Worm (Caenorhabditis elegans): ENCODE measurements around the gene F26D2.15.

The F26D2.15 gene

DNA sequence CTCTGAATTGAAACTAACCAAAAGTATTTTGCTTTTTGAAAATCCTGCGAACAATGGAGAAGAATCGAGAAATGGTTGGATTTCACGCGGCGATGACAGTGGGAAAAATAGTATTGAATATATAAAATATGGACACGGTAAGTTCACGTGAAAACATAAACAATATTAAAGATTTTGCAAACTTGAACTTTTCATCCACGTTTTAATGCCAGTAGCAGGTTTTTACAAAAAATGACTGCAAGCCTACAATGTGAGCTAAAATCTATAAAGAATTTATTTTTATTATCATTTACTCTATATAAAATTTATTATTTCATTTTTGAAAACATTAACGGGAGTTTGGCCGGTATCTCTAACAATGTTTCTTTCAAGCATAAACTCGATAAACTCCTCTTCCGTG lies 8.1 kb upstream of the F26D2.15 start, which contains the start of gene F26D2.10:
Gene F26D2.10 (minus strand): TSS at position 101 of the 400 bp plus-strand sequence.
- TF ChIP-seq unc-62 (GFP tag; optimal IDR thresholded peaks at IDR 0.05) (no peak), nhr-76 (tag; optimal IDR thresholded peaks at IDR 0.05) (no peak), mls-2 (tag; optimal IDR thresholded peaks at IDR 0.05) (no peak), cnd-1 (tag; optimal IDR thresholded peaks at IDR 0.05) (no peak), M03D4.4 (tag; optimal IDR thresholded peaks at IDR 0.05) (no peak), ham-2 (GFP tag; optimal IDR thresholded peaks at IDR 0.05) (no peak)

ce11 chrV:16429940-16430339 lies 7.7 kb upstream of the F26D2.15 start, which contains the start of gene str-73:
Gene str-73 (plus strand): TSS chrV:16430240.
- TF ChIP-seq nhr-28 (tag; optimal IDR thresholded peaks at IDR 0.05) = no peak
- no peak for TF ChIP-seq unc-62 (GFP tag; optimal IDR thresholded peaks at IDR 0.05)

ce11 chrV:16433471-16433870 lies 4.2 kb upstream of the F26D2.15 start, which contains the start of gene clec-234:
Gene clec-234 (minus strand): TSS chrV:16433571.
- TF ChIP-seq lsy-2 (tag; optimal IDR thresholded peaks at IDR 0.05) (no peak), M03D4.4 (tag; optimal IDR thresholded peaks at IDR 0.05) (no peak), mls-2 (tag; optimal IDR thresholded peaks at IDR 0.05) (no peak), mab-5 (tag; optimal IDR thresholded peaks at IDR 0.05) (no peak), elt-1 (tag; optimal IDR thresholded peaks at IDR 0.05; ENCODE audit: borderline replicate concordance, insufficient read depth) (no peak), unc-120 (tag; optimal IDR thresholded peaks at IDR 0.05; ENCODE audit: poor library complexity, severe bottlenecking) (no peak), mep-1 (tag; optimal IDR thresholded peaks at IDR 0.05) (no peak), cnd-1 (tag; optimal IDR thresholded peaks at IDR 0.05) (no peak)

DNA sequence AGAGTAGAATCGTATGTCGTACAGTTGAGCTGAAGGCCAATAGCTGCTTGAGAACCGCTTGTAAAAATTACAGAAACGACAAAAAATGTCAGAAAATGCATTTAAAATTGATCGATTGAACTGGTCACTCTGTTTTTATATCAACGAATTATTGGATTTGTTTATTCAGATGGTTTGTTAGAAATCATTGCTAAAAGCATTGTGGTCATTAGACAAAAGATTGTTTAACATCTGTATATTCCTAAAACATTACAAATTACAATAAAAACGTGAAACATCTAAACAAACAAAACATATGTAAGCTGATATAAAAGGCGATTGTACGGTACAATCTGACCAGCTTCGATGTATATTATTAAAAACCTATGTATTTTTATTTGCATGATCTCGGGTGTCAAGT lies 2.1 kb upstream of the F26D2.15 start, which contains the start of the genes F26D2.13 and F26D2.14:
Gene F26D2.13 (minus strand): TSS at position 101 of the 400 bp plus-strand sequence.
Gene F26D2.14 (plus strand): TSS at position 346 of the 400 bp plus-strand sequence.
- TF ChIP-seq lin-13 (tag; optimal IDR thresholded peaks at IDR 0.05) (no peak), M03D4.4 (tag; optimal IDR thresholded peaks at IDR 0.05) (no peak), tbx-8 (GFP tag; optimal IDR thresholded peaks at IDR 0.05) (no peak), hlh-1 (tag; optimal IDR thresholded peaks at IDR 0.05) (no peak), drap-1 (GFP tag; optimal IDR thresholded peaks at IDR 0.05) (no peak), nhr-237 (tag; optimal IDR thresholded peaks at IDR 0.05) (no peak), mep-1 (tag; optimal IDR thresholded peaks at IDR 0.05) (no peak), bed-3 (GFP tag; optimal IDR thresholded peaks at IDR 0.05) (no peak), unc-120 (tag; optimal IDR thresholded peaks at IDR 0.05; ENCODE audit: poor library complexity, severe bottlenecking) (no peak), sem-2 (GFP tag; optimal IDR thresholded peaks at IDR 0.05) (no peak), lin-32 (GFP tag; optimal IDR thresholded peaks at IDR 0.05) (no peak), snpc-4 (tag; optimal IDR thresholded peaks at IDR 0.05) (no peak), ceh-39 (tag; optimal IDR thresholded peaks at IDR 0.05) (no peak), elt-1 (tag; optimal IDR thresholded peaks at IDR 0.05; ENCODE audit: borderline replicate concordance, insufficient read depth) (no peak), ztf-11 (tag; optimal IDR thresholded peaks at IDR 0.05) (no peak)

- no peak for TF ChIP-seq ham-2 (GFP tag; optimal IDR thresholded peaks at IDR 0.05)
- no peak for TF ChIP-seq ceh-43 (GFP tag; optimal IDR thresholded peaks at IDR 0.05)
- TF ChIP-seq zip-8 (tag; optimal IDR thresholded peaks at IDR 0.05) = no peak
- TF ChIP-seq sem-2 (GFP tag; optimal IDR thresholded peaks at IDR 0.05) = no peak
- no peak for TF ChIP-seq pha-4 (tag; optimal IDR thresholded peaks at IDR 0.05)
- no peak for TF ChIP-seq unc-120 (tag; optimal IDR thresholded peaks at IDR 0.05; ENCODE audit: poor library complexity, severe bottlenecking)
- no peak for TF ChIP-seq mls-2 (tag; optimal IDR thresholded peaks at IDR 0.05)
- TF ChIP-seq sptf-1 (tag; optimal IDR thresholded peaks at IDR 0.05) = no peak
- TF ChIP-seq ztf-11 (tag; optimal IDR thresholded peaks at IDR 0.05) = no peak
- TF ChIP-seq hlh-1 (tag; optimal IDR thresholded peaks at IDR 0.05) = no peak
- no peak for TF ChIP-seq ces-1 (GFP tag; optimal IDR thresholded peaks at IDR 0.05)
- no peak for TF ChIP-seq tbx-8 (GFP tag; optimal IDR thresholded peaks at IDR 0.05)
- TF ChIP-seq elt-3 (tag; optimal IDR thresholded peaks at IDR 0.05) = no peak
- no peak for TF ChIP-seq nhr-12 (tag; optimal IDR thresholded peaks at IDR 0.05)
- TF ChIP-seq elt-1 (tag; optimal IDR thresholded peaks at IDR 0.05; ENCODE audit: borderline replicate concordance, insufficient read depth) = no peak
- TF ChIP-seq drap-1 (GFP tag; optimal IDR thresholded peaks at IDR 0.05) = no peak
Measured at ce11 chrV:16443626-16444025, 6.0 kb downstream of the F26D2.15 start, which contains the start of gene srh-141. Gene srh-141 (plus strand): TSS chrV:16443926.
